Fruit fly (Drosophila melanogaster) ovary, adult (tissue): Measurements from ENCODE around the gene Tnpo-SR.

ENCODE experiments used
- CG17801 ChIP-seq: fragments of 200-800 bp; optimal IDR thresholded peaks from 2 replicates; lab custom pipeline; 2019; ENCODE audit warnings: missing biosample characterization, mild to moderate bottlenecking, missing genetic modification characterization, moderate library complexity; ENCODE audit not compliant: partially characterized antibody

The Tnpo-SR gene

dm6 chr2L:2759654-2760053, at the start of gene Tnpo-SR, which contains the start of the genes HemK2 and Snapin:
TSS of gene Tnpo-SR (plus strand) at chr2L:2759924.
TSS of gene HemK2 (minus strand) at chr2L:2759677.
TSS of gene Snapin (minus strand) at chr2L:2759677.
- TF ChIP-seq CG17801 (GFP tag; lab: Kevin White, UChicago), result peak; percentile 92

- TF ChIP-seq CG17801 (GFP tag; lab: Kevin White, UChicago), result no peak
Observed at dm6 chr2L:2720368-2720767, 39.4 kb upstream of the Tnpo-SR start.

DNA sequence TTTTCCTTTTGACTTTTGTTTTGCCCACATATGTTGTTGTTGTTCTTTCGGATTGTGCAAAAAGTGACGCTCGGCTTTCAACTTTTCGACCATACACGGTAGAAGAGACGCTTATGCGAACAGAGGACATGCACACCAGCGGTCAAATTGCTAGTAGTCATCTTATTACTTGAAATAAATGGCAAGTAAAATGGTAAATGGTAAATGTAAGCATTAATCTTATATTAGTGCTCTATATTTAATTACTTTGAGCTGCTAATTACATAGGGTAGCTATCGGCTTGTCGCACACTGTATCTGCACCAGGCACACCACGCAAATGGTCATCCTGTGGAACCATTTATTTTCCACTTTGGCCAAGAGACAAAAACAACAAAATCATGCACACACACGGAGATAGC, 38.4 kb upstream of the Tnpo-SR start:
- TF ChIP-seq CG17801 (GFP tag; lab: Kevin White, UChicago), result no peak

DNA sequence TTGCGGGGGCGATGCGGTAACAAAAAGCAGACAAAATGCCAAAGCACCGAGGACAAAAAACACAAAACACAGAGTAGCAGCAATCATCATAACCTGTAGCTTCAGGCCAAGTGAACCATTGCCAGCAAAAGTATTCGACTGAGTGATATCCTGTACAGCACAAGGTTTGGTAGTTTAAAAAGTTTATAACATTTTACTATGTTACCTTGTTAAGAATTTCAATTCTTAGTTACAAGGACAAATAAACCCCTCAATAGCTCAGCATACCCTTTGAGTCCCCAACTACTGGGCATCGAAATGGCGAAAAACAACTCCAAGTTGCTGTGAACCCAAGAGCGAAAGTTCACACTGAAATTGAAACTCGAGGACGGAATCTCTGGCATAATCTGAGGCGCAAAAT, 36.6 kb upstream of the Tnpo-SR start:
- TF ChIP-seq CG17801 (GFP tag; lab: Kevin White, UChicago), result no peak

DNA sequence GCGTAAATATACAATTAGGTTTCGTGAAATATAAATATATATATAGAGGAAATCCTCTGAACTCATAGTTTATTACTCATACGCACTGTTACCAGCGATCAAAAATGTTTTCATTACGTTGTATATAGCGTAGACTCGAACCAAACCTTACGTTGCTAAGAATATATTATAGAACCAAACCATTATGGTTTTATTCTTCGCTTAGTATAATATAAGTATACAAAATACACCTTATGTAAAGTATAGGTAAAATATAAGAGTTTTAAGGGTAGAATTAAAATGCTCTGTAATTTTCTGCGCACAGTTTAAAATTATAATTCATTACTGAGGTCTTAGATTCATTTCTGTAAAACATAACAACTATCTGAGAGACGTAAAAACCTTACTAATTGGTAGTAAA, 35.3 kb upstream of the Tnpo-SR start:
- no peak for TF ChIP-seq CG17801 (GFP tag; lab: Kevin White, UChicago)

dm6 chr2L:2725374-2725773, 34.4 kb upstream of the Tnpo-SR start, which contains the start of gene CG31689:
TSS of gene CG31689 (plus strand) at chr2L:2725674.
- TF ChIP-seq CG17801 (GFP tag; lab: Kevin White, UChicago), result no peak

DNA sequence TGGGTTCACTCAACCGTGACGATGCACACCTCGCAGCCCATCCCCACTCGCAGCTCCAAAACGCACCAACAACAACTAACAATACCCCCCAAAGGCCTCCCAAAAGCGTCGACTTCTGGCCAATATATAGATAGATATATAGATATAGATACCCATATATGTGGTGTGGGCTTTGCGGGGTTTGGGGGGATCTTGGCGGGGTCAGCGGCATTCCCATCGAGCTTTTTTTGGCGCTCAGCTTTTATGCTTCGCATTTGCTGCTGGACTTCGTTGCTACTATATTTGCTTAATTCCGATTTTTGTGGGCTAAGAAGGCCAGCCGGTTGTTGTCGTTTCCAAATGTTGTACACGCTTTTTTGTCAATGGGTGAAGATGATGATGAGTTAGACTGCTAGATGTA, 32.4 kb upstream of the Tnpo-SR start:
- TF ChIP-seq CG17801 (GFP tag; lab: Kevin White, UChicago), result no peak

DNA sequence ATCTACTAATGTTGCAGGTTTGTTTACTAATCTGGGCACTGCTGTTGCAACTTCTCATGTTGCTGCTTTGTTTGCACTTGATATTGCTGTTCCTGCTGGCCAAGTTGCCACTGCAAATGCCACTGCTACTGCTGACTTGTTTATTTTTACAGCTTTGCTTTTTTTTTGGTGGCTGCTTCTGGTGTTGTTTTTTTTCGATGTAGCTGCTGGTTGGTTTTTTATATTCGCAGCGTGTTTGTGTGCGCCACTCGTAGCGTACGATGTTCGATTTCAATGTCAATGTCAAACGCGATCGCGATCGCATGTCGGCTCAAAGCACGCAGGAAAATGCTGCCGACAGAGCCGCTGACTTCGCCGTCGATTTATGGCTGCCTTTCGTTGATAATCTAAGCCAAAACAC, 31.9 kb upstream of the Tnpo-SR start:
- TF ChIP-seq CG17801 (GFP tag; lab: Kevin White, UChicago), result no peak

dm6 chr2L:2728577-2728976, 31.1 kb upstream of the Tnpo-SR start:
- TF ChIP-seq CG17801 (GFP tag; lab: Kevin White, UChicago), result no peak

DNA sequence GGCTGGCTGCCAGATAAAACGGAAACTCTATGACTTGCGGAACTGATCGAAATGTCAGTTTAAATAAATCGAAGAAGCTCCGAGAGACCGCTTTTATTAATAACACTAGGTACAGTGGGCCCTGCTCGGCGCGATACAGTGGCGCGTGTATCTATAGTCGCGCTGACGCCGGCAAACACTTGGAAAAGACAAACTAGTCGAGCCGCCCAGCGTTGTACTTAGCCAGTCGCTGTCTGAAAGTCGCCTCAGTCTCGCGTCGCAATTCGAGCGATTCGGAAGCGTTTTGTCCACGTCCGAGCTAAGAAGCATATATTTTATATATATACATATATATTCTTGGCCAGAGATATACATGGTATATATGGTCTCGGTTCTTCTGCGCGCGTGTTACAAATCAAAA, 29.8 kb upstream of the Tnpo-SR start:
- TF ChIP-seq CG17801 (GFP tag; lab: Kevin White, UChicago), result no peak

DNA sequence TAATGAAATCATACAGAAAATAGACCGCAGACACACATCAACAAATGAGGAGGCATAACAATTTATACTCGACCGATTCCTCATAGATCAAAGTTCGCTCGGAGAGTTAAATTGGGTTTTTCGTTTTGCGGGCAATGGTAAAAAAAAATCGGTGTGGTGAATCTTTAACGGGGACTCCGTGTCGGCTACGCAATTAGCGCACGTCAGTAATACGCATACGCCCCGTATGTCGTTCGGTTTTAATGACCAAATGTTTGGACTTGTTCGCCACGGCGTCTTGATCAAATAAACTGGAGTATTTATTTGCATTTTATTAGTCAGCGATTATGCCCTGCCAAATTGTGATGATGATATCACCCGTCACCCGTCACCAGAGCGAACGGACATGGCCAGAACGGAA, 29.0 kb upstream of the Tnpo-SR start:
- TF ChIP-seq CG17801 (GFP tag; lab: Kevin White, UChicago), result no peak

dm6 chr2L:2731370-2732138, 28.2 kb upstream of the Tnpo-SR start:
- TF ChIP-seq CG17801 (GFP tag; lab: Kevin White, UChicago), result no peak

dm6 chr2L:2732139-2732830, 27.4 kb upstream of the Tnpo-SR start:
- no peak for TF ChIP-seq CG17801 (GFP tag; lab: Kevin White, UChicago)

DNA sequence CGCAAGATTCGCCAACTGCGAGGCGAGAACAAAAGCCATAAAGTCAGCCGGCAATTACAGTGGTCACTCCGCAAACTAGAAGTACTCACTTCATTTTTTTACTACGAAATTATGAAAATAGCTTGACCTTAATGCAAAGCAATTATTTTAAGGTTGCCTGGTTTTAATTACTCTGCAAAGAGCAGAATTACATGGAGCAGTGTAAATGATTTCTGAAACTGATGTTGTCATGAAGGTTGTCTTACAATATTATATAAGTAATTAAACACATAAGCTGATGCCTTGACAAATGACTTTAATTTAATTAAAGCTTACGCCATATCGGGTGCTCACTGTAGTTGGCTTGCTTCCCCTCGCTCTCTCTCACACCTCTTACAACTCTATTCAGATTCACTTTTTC, 25.5 kb upstream of the Tnpo-SR start:
- TF ChIP-seq CG17801 (GFP tag; lab: Kevin White, UChicago), result peak; percentile 86

DNA sequence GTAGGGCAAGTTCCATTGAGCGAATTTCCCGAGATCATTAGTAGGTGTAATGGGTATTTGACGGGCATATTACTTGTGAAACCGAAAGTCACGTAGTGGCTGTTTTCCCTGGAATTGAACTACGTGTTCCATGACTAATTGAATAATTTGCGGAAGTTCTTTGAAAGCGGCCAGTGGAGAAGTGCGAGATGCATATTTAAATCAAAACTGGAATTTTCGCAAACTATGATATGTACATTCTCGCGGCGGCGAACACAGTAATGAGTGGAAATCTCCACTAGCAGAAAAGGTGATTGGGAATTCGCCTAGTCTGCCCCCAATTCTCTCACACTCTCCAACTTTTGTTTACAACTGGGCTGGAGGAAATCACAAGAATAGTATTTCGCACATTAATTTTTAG, 24.8 kb upstream of the Tnpo-SR start:
- TF ChIP-seq CG17801 (GFP tag; lab: Kevin White, UChicago), result peak; percentile 21

dm6 chr2L:2735539-2735938, 24.2 kb upstream of the Tnpo-SR start:
- no peak for TF ChIP-seq CG17801 (GFP tag; lab: Kevin White, UChicago)
